Worm (Caenorhabditis elegans) whole organism, mixed stage, embryonic: ENCODE measurements around the gene Y48E1C.4.

Experiments
- M03D4.4 ChIP-seq: sonication (generic microtip); optimal IDR thresholded peaks from 2 replicates; lab custom pipeline; 2017; ENCODE audit warnings: mild to moderate bottlenecking, missing genetic modification characterization, missing compliant biosample characterization
- bed-3 ChIP-seq: fragments of 200-800 bp; sonication (Bioruptor generic); optimal IDR thresholded peaks from 3 replicates; lab custom pipeline; 2018; ENCODE audit warnings: mild to moderate bottlenecking, missing genetic modification characterization, moderate library complexity, missing compliant biosample characterization
- blmp-1 ChIP-seq: fragments of 150-350 bp; optimal IDR thresholded peaks from 2 replicates; lab custom pipeline; 2014; ENCODE audit warnings: missing biosample characterization, missing genetic modification characterization
- ceh-39 ChIP-seq: fragments of 150-350 bp; optimal IDR thresholded peaks from 2 replicates; lab custom pipeline; 2014; ENCODE audit warnings: missing biosample characterization, missing genetic modification characterization
- ceh-43 ChIP-seq: fragments of 200-800 bp; sonication (Bioruptor generic); optimal IDR thresholded peaks from 2 replicates; lab custom pipeline; 2018; ENCODE audit warnings: mild to moderate bottlenecking, missing genetic modification characterization, moderate library complexity, missing compliant biosample characterization
- ceh-83 ChIP-seq: fragments of 200-800 bp; sonication (Bioruptor generic); optimal IDR thresholded peaks from 2 replicates; lab custom pipeline; 2018; ENCODE audit warnings: mild to moderate bottlenecking, missing genetic modification characterization, missing compliant biosample characterization
- cnd-1 ChIP-seq: fragments of 200-800 bp; sonication (Bioruptor generic); optimal IDR thresholded peaks from 2 replicates; lab custom pipeline; 2018; ENCODE audit warnings: mild to moderate bottlenecking, missing genetic modification characterization, missing compliant biosample characterization
- drap-1 ChIP-seq: fragments of 200-800 bp; sonication (Bioruptor generic); optimal IDR thresholded peaks from 3 replicates; lab custom pipeline; 2018; ENCODE audit warnings: mild to moderate bottlenecking, missing genetic modification characterization, missing compliant biosample characterization
- elt-1 ChIP-seq: sonication (generic microtip); optimal IDR thresholded peaks from 2 replicates; lab custom pipeline; 2017; ENCODE audit warnings: missing genetic modification characterization, mild to moderate bottlenecking, missing compliant biosample characterization, antibody characterized with exemption, moderate library complexity, borderline replicate concordance; ENCODE audit not compliant: insufficient read depth
- elt-3 ChIP-seq: fragments of 150-350 bp; optimal IDR thresholded peaks from 2 replicates; lab custom pipeline; 2014; ENCODE audit warnings: missing biosample characterization, missing genetic modification characterization
- flh-1 ChIP-seq: fragments of 200-800 bp; sonication (Bioruptor generic); optimal IDR thresholded peaks from 2 replicates; lab custom pipeline; 2018; ENCODE audit warnings: mild to moderate bottlenecking, missing genetic modification characterization, moderate library complexity, missing compliant biosample characterization
- ham-2 ChIP-seq: fragments of 200-800 bp; sonication (Bioruptor generic); optimal IDR thresholded peaks from 2 replicates; lab custom pipeline; 2018; ENCODE audit warnings: mild to moderate bottlenecking, missing genetic modification characterization, missing compliant biosample characterization
- hlh-1 ChIP-seq: fragments of 150-350 bp; optimal IDR thresholded peaks from 2 replicates; lab custom pipeline; 2014; ENCODE audit warnings: missing biosample characterization, missing genetic modification reagents, missing genetic modification characterization
- lin-13 ChIP-seq: fragments of 150-350 bp; optimal IDR thresholded peaks from 2 replicates; lab custom pipeline; 2014; ENCODE audit warnings: missing biosample characterization, missing genetic modification characterization
- lin-32 ChIP-seq: fragments of 200-800 bp; sonication (Bioruptor generic); optimal IDR thresholded peaks from 2 replicates; lab custom pipeline; 2018; ENCODE audit warnings: mild to moderate bottlenecking, missing genetic modification characterization, missing compliant biosample characterization
- mab-5 ChIP-seq: fragments of 150-350 bp; optimal IDR thresholded peaks from 2 replicates; lab custom pipeline; 2014; ENCODE audit warnings: missing biosample characterization, missing genetic modification characterization
- mls-2 ChIP-seq: sonication (generic microtip); optimal IDR thresholded peaks from 2 replicates; lab custom pipeline; 2016; ENCODE audit warnings: mild to moderate bottlenecking, missing genetic modification characterization, moderate library complexity, missing compliant biosample characterization
- nhr-12 ChIP-seq: fragments of 150-350 bp; optimal IDR thresholded peaks from 2 replicates; lab custom pipeline; 2014; ENCODE audit warnings: missing biosample characterization, missing genetic modification characterization
- nhr-237 ChIP-seq: fragments of 150-350 bp; optimal IDR thresholded peaks from 2 replicates; lab custom pipeline; 2014; ENCODE audit warnings: missing biosample characterization, missing genetic modification characterization
- nhr-28 ChIP-seq: fragments of 150-350 bp; optimal IDR thresholded peaks from 2 replicates; lab custom pipeline; 2014; ENCODE audit warnings: missing biosample characterization, missing genetic modification characterization
- pha-4 ChIP-seq: fragments of 150-350 bp; optimal IDR thresholded peaks from 2 replicates; lab custom pipeline; 2018; ENCODE audit warnings: missing biosample characterization, missing genetic modification reagents, missing genetic modification characterization
- sem-2 ChIP-seq: fragments of 200-800 bp; sonication (Bioruptor generic); optimal IDR thresholded peaks from 2 replicates; lab custom pipeline; 2018; ENCODE audit warnings: mild to moderate bottlenecking, missing genetic modification characterization, missing compliant biosample characterization
- snpc-4 ChIP-seq: fragments of 150-350 bp; optimal IDR thresholded peaks from 2 replicates; lab custom pipeline; 2014; ENCODE audit warnings: missing biosample characterization, missing genetic modification characterization
- sptf-1 ChIP-seq: sonication (generic microtip); optimal IDR thresholded peaks from 2 replicates; lab custom pipeline; 2017; ENCODE audit warnings: mild to moderate bottlenecking, missing genetic modification characterization, moderate library complexity, missing compliant biosample characterization
- tbx-8 ChIP-seq: fragments of 200-800 bp; sonication (Bioruptor generic); optimal IDR thresholded peaks from 2 replicates; lab custom pipeline; 2018; ENCODE audit warnings: mild to moderate bottlenecking, missing genetic modification characterization, moderate library complexity, missing compliant biosample characterization
- unc-120 ChIP-seq: sonication (generic microtip); optimal IDR thresholded peaks from 2 replicates; lab custom pipeline; 2017; ENCODE audit warnings: missing genetic modification characterization, missing compliant biosample characterization; ENCODE audit not compliant: poor library complexity, severe bottlenecking
- unc-39 ChIP-seq: fragments of 150-350 bp; optimal IDR thresholded peaks from 2 replicates; lab custom pipeline; 2014; ENCODE audit warnings: missing biosample characterization, missing genetic modification characterization
- unc-62 ChIP-seq: fragments of 150-350 bp; optimal IDR thresholded peaks from 2 replicates; lab custom pipeline; 2014; ENCODE audit warnings: missing biosample characterization, missing genetic modification reagents, missing genetic modification characterization
- zip-8 ChIP-seq: fragments of 150-350 bp; optimal IDR thresholded peaks from 2 replicates; lab custom pipeline; 2014; ENCODE audit warnings: missing biosample characterization, missing genetic modification characterization
- ztf-11 ChIP-seq: fragments of 150-350 bp; optimal IDR thresholded peaks from 2 replicates; lab custom pipeline; 2014; ENCODE audit warnings: missing biosample characterization, missing genetic modification characterization

Y48E1C.4 gene

ce11 chrII:13405840-13406239, 30.8 kb downstream of the Y48E1C.4 start, which contains the start of gene efl-2:
efl-2 (plus strand) TSS chrII:13406140.
- no peak for TF ChIP-seq tbx-8
- no peak for TF ChIP-seq elt-1
- TF ChIP-seq M03D4.4 (tag; lab: Kevin White, UChicago) = no peak
- TF ChIP-seq bed-3 (GFP tag; lab: Kevin White, UChicago) = no peak
- no peak for TF ChIP-seq unc-62
- no peak for TF ChIP-seq flh-1 (GFP tag; lab: Kevin White, UChicago)
- no peak for TF ChIP-seq ham-2 (GFP tag; lab: Kevin White, UChicago)
- no peak for TF ChIP-seq ztf-11 (tag; lab: Kevin White, UChicago)
- no peak for TF ChIP-seq mab-5 (tag; lab: Kevin White, UChicago)
- no peak for TF ChIP-seq pha-4 (tag; lab: Kevin White, UChicago)
- TF ChIP-seq unc-120 (tag; lab: Kevin White, UChicago) = no peak
- no peak for TF ChIP-seq sem-2 (GFP tag; lab: Kevin White, UChicago)
- TF ChIP-seq hlh-1 = no peak
- TF ChIP-seq lin-13 = no peak
- TF ChIP-seq cnd-1 (tag; lab: Kevin White, UChicago) = no peak
- TF ChIP-seq nhr-237 = no peak
- no peak for TF ChIP-seq ceh-43 (GFP tag; lab: Kevin White, UChicago)

ce11 chrII:13402680-13403079, 33.9 kb downstream of the Y48E1C.4 start, which contains the start of gene pinn-4:
pinn-4 (plus strand) TSS chrII:13402980.
- TF ChIP-seq ceh-43 (GFP tag; lab: Kevin White, UChicago) (no peak), sptf-1 (tag; lab: Kevin White, UChicago) (no peak), elt-1 (no peak), M03D4.4 (tag; lab: Kevin White, UChicago) (no peak), unc-62 (no peak), blmp-1 (no peak), nhr-12 (tag; lab: Kevin White, UChicago) (no peak), unc-39 (no peak), sem-2 (GFP tag; lab: Kevin White, UChicago) (no peak), ceh-83 (GFP tag; lab: Kevin White, UChicago) (no peak), cnd-1 (tag; lab: Kevin White, UChicago) (no peak), nhr-28 (tag; lab: Kevin White, UChicago) (no peak), nhr-237 (no peak), lin-13 (no peak), ztf-11 (tag; lab: Kevin White, UChicago) (no peak), ceh-39 (tag; lab: Kevin White, UChicago) (no peak), lin-32 (no peak), drap-1 (GFP tag; lab: Kevin White, UChicago) (no peak), elt-3 (tag; lab: Kevin White, UChicago) (no peak)

ce11 chrII:13401549-13401948, 35.1 kb downstream of the Y48E1C.4 start:
- no peak for TF ChIP-seq sem-2 (GFP tag; lab: Kevin White, UChicago)
- TF ChIP-seq snpc-4 (tag; lab: Kevin White, UChicago) = no peak
- TF ChIP-seq blmp-1 = no peak
- TF ChIP-seq lin-32 = no peak
- TF ChIP-seq ceh-39 (tag; lab: Kevin White, UChicago) = no peak
- no peak for TF ChIP-seq lin-13
- no peak for TF ChIP-seq zip-8 (tag; lab: Kevin White, UChicago)
- no peak for TF ChIP-seq bed-3 (GFP tag; lab: Kevin White, UChicago)
- no peak for TF ChIP-seq cnd-1 (tag; lab: Kevin White, UChicago)
- TF ChIP-seq flh-1 (GFP tag; lab: Kevin White, UChicago) = no peak
- no peak for TF ChIP-seq unc-62
- no peak for TF ChIP-seq hlh-1
- TF ChIP-seq elt-3 (tag; lab: Kevin White, UChicago) = no peak
- TF ChIP-seq drap-1 (GFP tag; lab: Kevin White, UChicago) = no peak
- no peak for TF ChIP-seq nhr-28 (tag; lab: Kevin White, UChicago)
- TF ChIP-seq ceh-43 (GFP tag; lab: Kevin White, UChicago) = no peak
- no peak for TF ChIP-seq unc-120 (tag; lab: Kevin White, UChicago)
- TF ChIP-seq sptf-1 (tag; lab: Kevin White, UChicago) = no peak

ce11 chrII:13389461-13389860, 47.2 kb downstream of the Y48E1C.4 start, which contains the start of gene Y48C3A.14:
Y48C3A.14 (plus strand) TSS chrII:13389761.
- TF ChIP-seq snpc-4 (tag; lab: Kevin White, UChicago) = no peak
- no peak for TF ChIP-seq elt-1
- no peak for TF ChIP-seq mls-2 (tag; lab: Kevin White, UChicago)
- TF ChIP-seq flh-1 (GFP tag; lab: Kevin White, UChicago) = no peak
- no peak for TF ChIP-seq ceh-43 (GFP tag; lab: Kevin White, UChicago)
